Fruit fly (Drosophila melanogaster): ENCODE results near the gene hry.

DNA sequence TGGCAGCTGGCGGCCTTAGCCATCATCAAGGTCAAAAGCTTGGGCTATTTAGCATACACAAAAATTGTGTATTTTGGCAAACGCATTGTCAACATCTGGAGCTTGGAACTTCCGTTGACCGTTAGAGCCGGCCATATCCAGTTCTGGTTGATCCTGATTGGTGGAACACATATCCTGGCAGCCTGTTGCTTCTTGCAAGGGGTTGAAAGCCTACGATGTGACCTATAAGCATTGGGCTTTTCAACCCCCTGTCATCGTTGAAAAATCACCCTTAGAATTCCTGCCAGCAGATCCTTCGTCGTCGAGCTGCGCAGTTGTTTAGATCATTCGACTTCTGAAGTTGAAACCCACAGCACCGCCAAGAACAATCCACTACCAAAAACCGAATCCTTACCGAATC, 28.7 kb upstream of the hry start, which contains the start of the genes CG13305 and Pex7:
- no peak for TF ChIP-seq psq (optimal IDR thresholded peaks at IDR 0.05)
- no peak for TF ChIP-seq Dll (optimal IDR thresholded peaks at IDR 0.05)
- no peak for TF ChIP-seq EcR (GFP tag; optimal IDR thresholded peaks at IDR 0.05)
- no peak for TF ChIP-seq CG8478 (optimal IDR thresholded peaks at IDR 0.05)
- TF ChIP-seq usp (GFP tag; optimal IDR thresholded peaks at IDR 0.05), result no peak
- no peak for TF ChIP-seq pan (optimal IDR thresholded peaks at IDR 0.05)

All from whole organism.